Fruit fly (Drosophila melanogaster): ENCODE results near the gene alpha-Est3.

DNA sequence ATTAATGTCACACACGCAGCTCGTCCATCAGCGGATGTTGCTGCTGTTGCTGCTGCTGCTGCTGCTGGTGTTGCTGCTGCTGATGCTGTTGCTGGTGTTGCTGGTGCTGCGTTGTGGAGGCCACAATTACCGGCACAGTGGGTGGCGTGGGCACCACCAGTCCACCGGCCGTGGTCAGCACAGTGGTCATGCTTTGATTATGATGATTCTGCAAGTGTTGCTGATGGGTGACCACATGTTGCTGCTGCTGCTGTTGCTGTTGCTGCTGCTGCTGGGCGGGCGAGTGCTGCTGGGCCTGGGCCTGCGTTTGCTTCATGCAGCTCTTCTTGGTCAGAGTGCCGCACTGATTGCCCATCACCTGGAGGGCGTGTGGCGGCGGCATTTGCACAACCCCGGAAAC, 30.8 kb upstream of the alpha-Est3 start:
- no peak for TF ChIP-seq CG32121 (GFP tag; IDR thresholded peaks at IDR 0.05)
- TF ChIP-seq CG4496 (GFP tag; IDR thresholded peaks at IDR 0.05), result no peak
- no peak for TF ChIP-seq CG12605 (GFP tag; IDR thresholded peaks at IDR 0.05)
- no peak for TF ChIP-seq CG8301 (tag; optimal IDR thresholded peaks at IDR 0.05)
- TF ChIP-seq CG9948 (tag; optimal IDR thresholded peaks at IDR 0.05), result no peak
- no peak for TF ChIP-seq Ets98B (GFP tag; IDR thresholded peaks at IDR 0.05)
- TF ChIP-seq fd96Ca (GFP tag; IDR thresholded peaks at IDR 0.05), result no peak
- TF ChIP-seq CG14655 (GFP tag; optimal IDR thresholded peaks at IDR 0.05), result no peak
- TF ChIP-seq Snoo (tag; optimal IDR thresholded peaks at IDR 0.05), result no peak
- TF ChIP-seq CG10348 (GFP tag; IDR thresholded peaks at IDR 0.05), result no peak
